Worm (Caenorhabditis elegans): ENCODE data around the gene pycr-4.

DNA sequence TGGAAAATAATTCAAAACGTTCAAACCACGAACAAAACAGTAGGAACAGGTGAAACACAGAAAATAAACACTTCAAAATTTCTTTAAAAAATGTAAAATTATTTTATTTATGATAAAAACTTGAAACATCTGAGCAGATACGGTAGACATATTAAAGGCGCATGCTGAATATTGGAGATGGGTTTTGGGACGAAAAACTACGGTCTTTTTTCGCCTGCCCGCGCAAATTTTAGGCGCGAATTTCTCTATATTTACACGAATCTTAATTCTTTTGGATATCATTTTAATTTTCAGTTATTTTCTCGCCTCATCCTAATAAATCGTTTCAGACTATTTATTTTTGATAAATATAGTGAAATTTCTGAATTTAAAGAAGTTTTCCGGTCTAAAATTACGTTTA is 600 bp upstream of the pycr-4 start:
- TF ChIP-seq fkh-10 (GFP tag; optimal IDR thresholded peaks at IDR 0.05), result no peak
- TF ChIP-seq K02D7.2 (tag; optimal IDR thresholded peaks at IDR 0.05), result no peak
- TF ChIP-seq hlh-13 (GFP tag; optimal IDR thresholded peaks at IDR 0.05), result no peak
- TF ChIP-seq ceh-24 (tag; optimal IDR thresholded peaks at IDR 0.05), result no peak
- TF ChIP-seq ttx-3 (tag; optimal IDR thresholded peaks at IDR 0.05), result no peak

Measured in whole organism, late embryonic.